Worm (Caenorhabditis elegans): Measurements from ENCODE around the gene F44A2.5.

Gene F44A2.5

ce11 chrV:9297332-9297731 lies at the start of gene F44A2.5:
TSS of gene F44A2.5 (plus strand) at chrV:9297632.
- TF ChIP-seq gmeb-2 (tag; optimal IDR thresholded peaks at IDR 0.05) (no peak), ceh-22 (tag; optimal IDR thresholded peaks at IDR 0.05) (no peak), pax-1 (tag; optimal IDR thresholded peaks at IDR 0.05) (no peak), hlh-30 (tag; optimal IDR thresholded peaks at IDR 0.05; ENCODE audit: insufficient read depth) (no peak), pat-9 (tag; optimal IDR thresholded peaks at IDR 0.05) (no peak), ceh-30 (tag; optimal IDR thresholded peaks at IDR 0.05) (no peak), unc-55 (GFP tag; optimal IDR thresholded peaks at IDR 0.05) (no peak)

- TF ChIP-seq ceh-22 (tag; optimal IDR thresholded peaks at IDR 0.05) (no peak), pag-3 (tag; optimal IDR thresholded peaks at IDR 0.05; ENCODE audit: borderline replicate concordance) (no peak), ceh-18 (tag; optimal IDR thresholded peaks at IDR 0.05) (no peak), ceh-6 (GFP tag; optimal IDR thresholded peaks at IDR 0.05) (no peak), che-1 (tag; optimal IDR thresholded peaks at IDR 0.05) (no peak), pha-2 (tag; optimal IDR thresholded peaks at IDR 0.05) (no peak), ceh-34 (tag; optimal IDR thresholded peaks at IDR 0.05) (no peak), hlh-8 (tag; optimal IDR thresholded peaks at IDR 0.05) (no peak), ztf-16 (tag; optimal IDR thresholded peaks at IDR 0.05) (no peak), C38D4.7 (GFP tag; optimal IDR thresholded peaks at IDR 0.05) (no peak), elt-4 (tag; optimal IDR thresholded peaks at IDR 0.05) (no peak), fkh-6 (tag; optimal IDR thresholded peaks at IDR 0.05) (no peak), unc-55 (GFP tag; optimal IDR thresholded peaks at IDR 0.05) (no peak), ama-1 (optimal IDR thresholded peaks at IDR 0.05) (no peak)
These were observed 48.2 kb upstream of the F44A2.5 start, which contains the start of gene str-94 for ce11 chrV:9249206-9249605. TSS of gene str-94 (minus strand) at chrV:9249306.

ce11 chrV:9249932-9250331 lies 47.5 kb upstream of the F44A2.5 start, which contains the start of gene ptd-2:
TSS of gene ptd-2 (plus strand) at chrV:9250232.
- TF ChIP-seq ref-2 (tag; optimal IDR thresholded peaks at IDR 0.05): no peak
- TF ChIP-seq gmeb-2 (tag; optimal IDR thresholded peaks at IDR 0.05): no peak
- no peak for TF ChIP-seq ceh-24 (tag; optimal IDR thresholded peaks at IDR 0.05)
- no peak for TF ChIP-seq elt-2 (tag; optimal IDR thresholded peaks at IDR 0.05)
- TF ChIP-seq ceh-2 (tag; optimal IDR thresholded peaks at IDR 0.05): no peak
- TF ChIP-seq ztf-16 (tag; optimal IDR thresholded peaks at IDR 0.05): no peak
- no peak for TF ChIP-seq nhr-232 (tag; optimal IDR thresholded peaks at IDR 0.05)
- no peak for TF ChIP-seq pat-9 (tag; optimal IDR thresholded peaks at IDR 0.05)
- no peak for TF ChIP-seq pha-2 (tag; optimal IDR thresholded peaks at IDR 0.05)
- no peak for TF ChIP-seq hlh-13 (GFP tag; optimal IDR thresholded peaks at IDR 0.05)

- TF ChIP-seq hlh-15 (tag; optimal IDR thresholded peaks at IDR 0.05): no peak
- TF ChIP-seq ceh-45 (GFP tag; IDR thresholded peaks at IDR 0.05): no peak
- TF ChIP-seq hlh-6 (tag; optimal IDR thresholded peaks at IDR 0.05): no peak
- TF ChIP-seq pha-2 (tag; optimal IDR thresholded peaks at IDR 0.05): no peak
- peak; percentile 58 for TF ChIP-seq elt-2 (tag; optimal IDR thresholded peaks at IDR 0.05)
- TF ChIP-seq dmd-4 (tag; optimal IDR thresholded peaks at IDR 0.05; ENCODE audit: borderline replicate concordance): no peak
- no peak for TF ChIP-seq zip-5 (tag; optimal IDR thresholded peaks at IDR 0.05)
- TF ChIP-seq ztf-16 (tag; optimal IDR thresholded peaks at IDR 0.05): no peak
These were observed 43.3 kb upstream of the F44A2.5 start, which contains the start of gene F07C3.9 for ce11 chrV:9254012-9254696. TSS of gene F07C3.9 (minus strand) at chrV:9254646.

- TF ChIP-seq ceh-14 (tag; optimal IDR thresholded peaks at IDR 0.05) (no peak), ceh-18 (tag; optimal IDR thresholded peaks at IDR 0.05) (no peak), elt-4 (tag; optimal IDR thresholded peaks at IDR 0.05) (no peak), pha-2 (tag; optimal IDR thresholded peaks at IDR 0.05) (no peak), npax-4 (tag; optimal IDR thresholded peaks at IDR 0.05) (no peak), hlh-6 (tag; optimal IDR thresholded peaks at IDR 0.05) (no peak), eyg-1 (tag; optimal IDR thresholded peaks at IDR 0.05) (no peak), ceh-2 (tag; optimal IDR thresholded peaks at IDR 0.05) (no peak), nhr-11 (tag; optimal IDR thresholded peaks at IDR 0.05) (no peak), ceh-9 (tag; optimal IDR thresholded peaks at IDR 0.05) (no peak), che-1 (tag; optimal IDR thresholded peaks at IDR 0.05) (no peak), ceh-24 (tag; optimal IDR thresholded peaks at IDR 0.05) (no peak), unc-86 (tag; optimal IDR thresholded peaks at IDR 0.05) (no peak), mec-3 (tag; optimal IDR thresholded peaks at IDR 0.05; ENCODE audit: borderline replicate concordance) (no peak)
These were observed 42.0 kb upstream of the F44A2.5 start for ce11 chrV:9255480-9255879.
